Worm (Caenorhabditis elegans): ENCODE measurements around the gene C17F4.11.
"Not testable (repeated sequence)": the region's sequence is repeated elsewhere in the genome, so short reads cannot be mapped to it uniquely, and the experiment has no call there.

- TF ChIP-seq ceh-9 (tag; optimal IDR thresholded peaks at IDR 0.05); skn-1 (tag; optimal IDR thresholded peaks at IDR 0.05); lin-39 (tag; optimal IDR thresholded peaks at IDR 0.05); pqm-1 (tag; optimal IDR thresholded peaks at IDR 0.05); unc-39 (tag; optimal IDR thresholded peaks at IDR 0.05); aly-2 (tag; optimal IDR thresholded peaks at IDR 0.05); fos-1 (tag; optimal IDR thresholded peaks at IDR 0.05); lin-15B (tag; optimal IDR thresholded peaks at IDR 0.05); ama-1 (optimal IDR thresholded peaks at IDR 0.05); elt-3 (tag; optimal IDR thresholded peaks at IDR 0.05); zag-1 (tag; optimal IDR thresholded peaks at IDR 0.05); nhr-23 (tag; optimal IDR thresholded peaks at IDR 0.05); snpc-4 (tag; optimal IDR thresholded peaks at IDR 0.05); hmg-11 (tag; optimal IDR thresholded peaks at IDR 0.05): not testable (repeated sequence)
Measured at ce11 chrII:3201242-3201641, 36.0 kb upstream of the C17F4.11 start, which contains the start of gene sri-48.
